Worm (Caenorhabditis elegans) whole organism, early embryonic: ENCODE data around the gene nep-13.

ENCODE experiments used
- B0310.2 ChIP-seq: sonication (generic microtip); optimal IDR thresholded peaks from 2 replicates; lab custom pipeline; 2016; ENCODE audit warnings: mild to moderate bottlenecking, missing genetic modification characterization, missing compliant biosample characterization
- ceh-36 ChIP-seq: sonication (generic microtip); optimal IDR thresholded peaks from 2 replicates; lab custom pipeline; 2016; ENCODE audit warnings: missing genetic modification characterization, inconsistent platforms, missing compliant biosample characterization
- pes-1 ChIP-seq: fragments of 200-800 bp; sonication (Bioruptor generic); IDR thresholded peaks from 2 replicates; pipeline ENCODE4 v1.3.6; 2022; ENCODE audit warnings: missing genetic modification reagents, missing genetic modification characterization, missing compliant biosample characterization
- scrt-1 ChIP-seq: fragments of 200-800 bp; sonication (Bioruptor generic); IDR thresholded peaks from 2 replicates; pipeline ENCODE4 v1.3.6; 2022; ENCODE audit warnings: missing genetic modification characterization, missing compliant biosample characterization
- tbx-11 ChIP-seq: fragments of 200-800 bp; sonication (Bioruptor generic); IDR thresholded peaks from 2 replicates; pipeline ENCODE4 v1.3.6; 2022; ENCODE audit warnings: missing genetic modification characterization, missing compliant biosample characterization
- tbx-37 ChIP-seq: fragments of 200-800 bp; sonication (Bioruptor generic); conservative IDR thresholded peaks from 2 replicates; pipeline ENCODE4 v1.3.6; 2022; ENCODE audit warnings: missing genetic modification reagents, missing genetic modification characterization, missing compliant biosample characterization

nep-13 gene

DNA sequence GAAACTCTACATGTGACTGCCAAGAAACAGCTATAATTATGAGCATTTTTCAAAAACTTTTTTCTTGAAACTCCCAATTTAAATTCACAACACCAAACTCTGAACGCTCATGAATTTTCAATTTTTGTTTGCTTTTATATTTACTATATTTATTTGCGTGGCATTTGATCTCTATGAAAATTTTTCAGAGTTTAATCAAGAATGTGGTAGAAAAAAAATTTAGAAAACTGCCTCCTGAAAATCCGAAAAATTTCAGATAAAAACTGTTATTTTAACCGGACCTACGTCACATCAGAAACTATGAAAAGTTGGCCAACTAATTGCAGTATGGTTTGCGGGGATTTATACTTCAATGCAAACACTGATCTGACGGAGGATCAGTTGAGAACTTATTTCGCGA, 49.6 kb downstream of the nep-13 start, which contains the start of gene irld-27:
Gene irld-27 (plus strand): TSS at position 301 of the 400 bp plus-strand sequence.
- TF ChIP-seq B0310.2 = no peak
- no peak for TF ChIP-seq scrt-1 (GFP tag; lab: Robert Waterston, UW)
- TF ChIP-seq tbx-11 = no peak
- TF ChIP-seq pes-1 (GFP tag; lab: Robert Waterston, UW) = no peak
- TF ChIP-seq tbx-37 (GFP tag; lab: Robert Waterston, UW) = no peak
- no peak for TF ChIP-seq ceh-36
